Worm (Caenorhabditis elegans) whole organism, late embryonic: ENCODE measurements around the gene F13C5.5.

Source experiments
- K09A11.1 ChIP-seq: sonication (generic microtip); optimal IDR thresholded peaks from 2 replicates; lab custom pipeline; 2017; ENCODE audit warnings: antibody characterized with exemption, mild to moderate bottlenecking, missing genetic modification characterization, missing compliant biosample characterization; ENCODE audit not compliant: insufficient read depth
- ahr-1 ChIP-seq: sonication (generic microtip); optimal IDR thresholded peaks from 2 replicates; lab custom pipeline; 2016; ENCODE audit warnings: missing genetic modification characterization, missing compliant biosample characterization
- ceh-9 ChIP-seq: sonication (generic microtip); optimal IDR thresholded peaks from 2 replicates; lab custom pipeline; 2016; ENCODE audit warnings: mild to moderate bottlenecking, missing genetic modification characterization, inconsistent platforms, missing compliant biosample characterization
- eyg-1 ChIP-seq: sonication (generic microtip); optimal IDR thresholded peaks from 2 replicates; lab custom pipeline; 2016; ENCODE audit warnings: missing genotype, missing genetic modification characterization, missing compliant biosample characterization
- fkh-10 ChIP-seq: fragments of 150-350 bp; optimal IDR thresholded peaks from 2 replicates; lab custom pipeline; 2014; ENCODE audit warnings: missing biosample characterization, missing genetic modification reagents, missing genetic modification characterization
- hlh-30 ChIP-seq: sonication (generic microtip); optimal IDR thresholded peaks from 2 replicates; lab custom pipeline; 2017; ENCODE audit warnings: antibody characterized with exemption, missing genetic modification characterization, missing compliant biosample characterization; ENCODE audit not compliant: insufficient read depth
- lin-11 ChIP-seq: fragments of 200-800 bp; sonication (Bioruptor generic); optimal IDR thresholded peaks from 2 replicates; lab custom pipeline; 2018; ENCODE audit warnings: mild to moderate bottlenecking, missing genetic modification characterization, missing compliant biosample characterization
- nhr-232 ChIP-seq: sonication (generic microtip); optimal IDR thresholded peaks from 2 replicates; lab custom pipeline; 2016; ENCODE audit warnings: missing genetic modification characterization, missing compliant biosample characterization
- pha-4 ChIP-seq: fragments of 150-350 bp; optimal IDR thresholded peaks from 2 replicates; lab custom pipeline; 2018; ENCODE audit warnings: missing biosample characterization, missing genetic modification reagents, missing genetic modification characterization
- ref-2 ChIP-seq: sonication (generic microtip); optimal IDR thresholded peaks from 2 replicates; lab custom pipeline; 2016; ENCODE audit warnings: missing genetic modification characterization, missing compliant biosample characterization
- sox-2 ChIP-seq: fragments of 200-800 bp; sonication (Bioruptor generic); IDR thresholded peaks from 2 replicates; pipeline ENCODE4 v1.3.6; 2022; ENCODE audit warnings: missing genetic modification reagents, missing genetic modification characterization, missing compliant biosample characterization
- unc-86 ChIP-seq: sonication (generic microtip); optimal IDR thresholded peaks from 2 replicates; lab custom pipeline; 2016; ENCODE audit warnings: missing genetic modification characterization, missing compliant biosample characterization

DNA sequence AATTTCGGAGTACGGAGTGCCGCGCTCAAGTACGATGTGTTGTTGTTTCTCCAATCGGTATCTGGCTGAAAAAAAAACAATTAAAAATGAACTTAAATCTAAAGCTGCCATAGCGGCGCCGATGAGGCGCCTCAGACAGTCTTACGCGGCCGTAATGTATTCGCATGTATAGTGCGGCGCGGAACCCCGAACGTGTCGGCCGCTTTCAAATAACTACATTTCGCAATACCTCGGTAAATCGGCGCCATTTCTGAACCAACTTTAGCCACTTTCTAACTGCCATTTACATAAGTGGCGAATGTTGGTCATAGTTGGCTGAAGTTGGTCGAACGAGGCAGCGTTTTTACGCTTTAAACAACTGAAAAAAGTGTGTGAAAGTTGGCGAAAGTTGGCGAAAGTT is 4.5 kb upstream of the F13C5.5 start:
- TF ChIP-seq ceh-9 (tag; lab: Kevin White, UChicago) (no peak), unc-86 (tag; lab: Kevin White, UChicago) (no peak), eyg-1 (tag; lab: Kevin White, UChicago) (no peak), hlh-30 (tag; lab: Kevin White, UChicago) (no peak), nhr-232 (no peak), ref-2 (tag; lab: Kevin White, UChicago) (no peak), pha-4 (tag; lab: Kevin White, UChicago) (no peak), ahr-1 (tag; lab: Kevin White, UChicago) (no peak), sox-2 (GFP tag; lab: Robert Waterston, UW) (no peak), fkh-10 (GFP tag; lab: Kevin White, UChicago) (no peak), lin-11 (no peak), K09A11.1 (tag; lab: Kevin White, UChicago) (no peak)
